Worm (Caenorhabditis elegans) whole organism, early embryonic: ENCODE data around the gene txdc-17.

Source experiments
- B0310.2 ChIP-seq: sonication (generic microtip); optimal IDR thresholded peaks from 2 replicates; lab custom pipeline; 2016; ENCODE audit warnings: mild to moderate bottlenecking, missing genetic modification characterization, missing compliant biosample characterization
- F13C5.2 ChIP-seq: sonication (generic microtip); optimal IDR thresholded peaks from 2 replicates; lab custom pipeline; 2017; ENCODE audit warnings: mild to moderate bottlenecking, missing genetic modification characterization, inconsistent platforms, missing compliant biosample characterization
- aly-1 ChIP-seq: sonication (generic microtip); optimal IDR thresholded peaks from 2 replicates; lab custom pipeline; 2016; ENCODE audit warnings: missing genetic modification characterization, missing compliant biosample characterization
- ama-1 ChIP-seq: fragments of 150-350 bp; optimal IDR thresholded peaks from 2 replicates; lab custom pipeline; 2014
- ceh-13 ChIP-seq: fragments of 200-800 bp; sonication (Bioruptor generic); optimal IDR thresholded peaks from 2 replicates; lab custom pipeline; 2018; ENCODE audit warnings: mild to moderate bottlenecking, missing genetic modification characterization, missing compliant biosample characterization
- ceh-36 ChIP-seq: sonication (generic microtip); optimal IDR thresholded peaks from 2 replicates; lab custom pipeline; 2016; ENCODE audit warnings: missing genetic modification characterization, inconsistent platforms, missing compliant biosample characterization
- ets-7 ChIP-seq: sonication (generic microtip); optimal IDR thresholded peaks from 2 replicates; lab custom pipeline; 2016; ENCODE audit warnings: missing genotype, missing genetic modification characterization, missing compliant biosample characterization
- flt-1 ChIP-seq: fragments of 200-800 bp; sonication (Bioruptor generic); IDR thresholded peaks from 2 replicates; pipeline ENCODE4 v1.3.6; 2022; ENCODE audit warnings: missing genetic modification characterization, missing compliant biosample characterization
- hmbx-1 ChIP-seq: sonication (generic microtip); optimal IDR thresholded peaks from 2 replicates; lab custom pipeline; 2016; ENCODE audit warnings: mild to moderate bottlenecking, missing genetic modification characterization, missing compliant biosample characterization
- hmg-4 ChIP-seq: fragments of 200-800 bp; sonication (Bioruptor generic); optimal IDR thresholded peaks from 2 replicates; lab custom pipeline; 2018; ENCODE audit warnings: mild to moderate bottlenecking, missing genetic modification characterization, missing compliant biosample characterization
- hnd-1 ChIP-seq: sonication (generic microtip); optimal IDR thresholded peaks from 2 replicates; lab custom pipeline; 2016; ENCODE audit warnings: missing genetic modification characterization, missing compliant biosample characterization
- pes-1 ChIP-seq: fragments of 200-800 bp; sonication (Bioruptor generic); IDR thresholded peaks from 2 replicates; pipeline ENCODE4 v1.3.6; 2022; ENCODE audit warnings: missing genetic modification reagents, missing genetic modification characterization, missing compliant biosample characterization
- scrt-1 ChIP-seq: fragments of 200-800 bp; sonication (Bioruptor generic); IDR thresholded peaks from 2 replicates; pipeline ENCODE4 v1.3.6; 2022; ENCODE audit warnings: missing genetic modification characterization, missing compliant biosample characterization
- sea-1 ChIP-seq: fragments of 200-800 bp; sonication (Bioruptor generic); conservative IDR thresholded peaks from 2 replicates; pipeline ENCODE4 v1.3.6; 2022; ENCODE audit warnings: missing genetic modification characterization, missing compliant biosample characterization
- tbx-11 ChIP-seq: fragments of 200-800 bp; sonication (Bioruptor generic); IDR thresholded peaks from 2 replicates; pipeline ENCODE4 v1.3.6; 2022; ENCODE audit warnings: missing genetic modification characterization, missing compliant biosample characterization
- tbx-37 ChIP-seq: fragments of 200-800 bp; sonication (Bioruptor generic); conservative IDR thresholded peaks from 2 replicates; pipeline ENCODE4 v1.3.6; 2022; ENCODE audit warnings: missing genetic modification reagents, missing genetic modification characterization, missing compliant biosample characterization
- tra-4 ChIP-seq: sonication (generic microtip); optimal IDR thresholded peaks from 2 replicates; lab custom pipeline; 2017; ENCODE audit warnings: missing genetic modification characterization, missing compliant biosample characterization

txdc-17 gene

DNA sequence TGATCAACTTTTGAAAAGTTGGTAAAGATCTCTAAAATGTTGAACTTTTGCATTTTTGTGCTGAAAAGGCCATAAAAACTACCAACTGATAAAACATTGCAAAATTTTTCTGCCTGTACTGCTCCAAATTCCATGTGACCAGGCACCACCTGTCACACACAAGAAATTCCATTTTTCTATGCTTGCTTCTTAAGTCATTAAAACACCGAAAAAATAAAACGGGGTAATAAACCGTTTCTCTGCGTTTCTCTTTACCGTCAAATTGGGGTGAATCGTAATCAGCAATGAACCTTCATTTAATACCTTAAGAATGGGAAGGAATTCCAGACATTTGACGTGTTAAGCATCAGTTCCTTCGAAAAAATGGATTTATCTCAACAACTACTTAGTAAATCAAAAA, 35.8 kb downstream of the txdc-17 start:
- no peak for TF ChIP-seq hmg-4 (GFP tag; lab: Kevin White, UChicago)
- no peak for TF ChIP-seq tbx-37 (GFP tag; lab: Robert Waterston, UW)
- no peak for TF ChIP-seq ceh-36 (tag; lab: Kevin White, UChicago)
- TF ChIP-seq sea-1 = no peak
- TF ChIP-seq ets-7 (tag; lab: Kevin White, UChicago) = no peak
- TF ChIP-seq aly-1 (tag; lab: Kevin White, UChicago) = no peak
- no peak for TF ChIP-seq hmbx-1 (tag; lab: Kevin White, UChicago)
- TF ChIP-seq F13C5.2 (tag; lab: Kevin White, UChicago) = no peak
- no peak for TF ChIP-seq ceh-13 (GFP tag; lab: Kevin White, UChicago)
- no peak for TF ChIP-seq hnd-1
- no peak for TF ChIP-seq B0310.2 (tag; lab: Kevin White, UChicago)
- TF ChIP-seq ama-1 (lab: Kevin White, UChicago) = no peak
- TF ChIP-seq pes-1 (GFP tag; lab: Robert Waterston, UW) = no peak
- no peak for TF ChIP-seq tbx-11 (GFP tag; lab: Robert Waterston, UW)
- TF ChIP-seq flt-1 (GFP tag; lab: Robert Waterston, UW) = no peak
- no peak for TF ChIP-seq tra-4 (tag; lab: Kevin White, UChicago)
- TF ChIP-seq scrt-1 (GFP tag; lab: Robert Waterston, UW) = no peak

DNA sequence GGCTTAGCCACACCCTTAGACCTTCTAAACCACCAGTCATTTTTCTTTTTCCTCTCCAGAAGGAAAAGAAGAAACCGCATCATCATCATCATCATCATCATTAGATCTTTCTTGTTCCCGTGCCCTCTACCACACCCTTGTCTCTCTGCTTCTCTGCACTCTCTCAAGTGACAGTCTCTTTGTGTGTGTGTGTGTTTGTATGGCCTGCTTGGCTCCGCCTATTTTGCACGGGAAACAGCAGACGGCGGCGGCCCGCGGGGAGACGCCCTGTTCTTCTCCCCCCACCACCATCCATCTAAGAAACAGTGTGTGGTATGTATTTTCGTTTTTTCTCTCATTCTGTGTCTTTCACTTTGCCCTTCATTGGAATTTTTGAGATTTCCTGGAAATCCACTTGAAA, 37.4 kb downstream of the txdc-17 start:
- no peak for TF ChIP-seq hmbx-1 (tag; lab: Kevin White, UChicago)
- no peak for TF ChIP-seq tbx-11 (GFP tag; lab: Robert Waterston, UW)
- TF ChIP-seq hmg-4 (GFP tag; lab: Kevin White, UChicago) = peak; percentile 9
- TF ChIP-seq ceh-36 (tag; lab: Kevin White, UChicago) = no peak

DNA sequence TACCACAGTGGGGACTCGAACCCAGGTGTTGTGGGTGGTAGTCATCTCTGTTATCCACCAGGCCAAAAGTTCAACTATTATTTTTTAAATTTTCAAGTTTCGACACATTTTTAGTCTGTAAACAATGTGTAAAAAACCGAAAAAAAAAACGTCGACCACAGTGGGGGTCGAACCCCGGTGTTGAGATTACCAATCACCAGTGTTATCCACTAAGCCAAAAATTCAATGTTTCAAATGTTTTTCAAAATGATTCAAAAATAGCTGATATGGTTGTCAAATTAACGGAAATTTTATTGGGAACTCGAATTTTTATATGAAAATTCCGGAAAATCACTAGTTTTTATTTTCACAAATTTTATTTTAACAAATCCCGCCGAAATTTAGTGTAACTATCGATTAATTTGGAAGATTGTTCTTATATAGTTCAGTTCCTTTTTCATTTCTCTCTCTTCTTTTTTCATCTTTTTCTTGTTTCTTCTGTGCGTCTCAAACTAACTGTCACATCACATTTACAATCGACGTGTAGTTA, 38.7 kb downstream of the txdc-17 start:
- no peak for TF ChIP-seq tra-4 (tag; lab: Kevin White, UChicago)
- TF ChIP-seq ceh-13 (GFP tag; lab: Kevin White, UChicago) = no peak
- TF ChIP-seq ets-7 (tag; lab: Kevin White, UChicago) = no peak
- TF ChIP-seq ama-1 (lab: Kevin White, UChicago) = no peak
- TF ChIP-seq sea-1 = no peak
- TF ChIP-seq ceh-36 (tag; lab: Kevin White, UChicago) = no peak
- no peak for TF ChIP-seq hnd-1
- TF ChIP-seq flt-1 (GFP tag; lab: Robert Waterston, UW) = no peak
- no peak for TF ChIP-seq scrt-1 (GFP tag; lab: Robert Waterston, UW)
- no peak for TF ChIP-seq pes-1 (GFP tag; lab: Robert Waterston, UW)
- no peak for TF ChIP-seq F13C5.2 (tag; lab: Kevin White, UChicago)
- no peak for TF ChIP-seq aly-1 (tag; lab: Kevin White, UChicago)
- no peak for TF ChIP-seq B0310.2 (tag; lab: Kevin White, UChicago)
- TF ChIP-seq hmbx-1 (tag; lab: Kevin White, UChicago) = no peak
- TF ChIP-seq tbx-11 (GFP tag; lab: Robert Waterston, UW) = no peak
- TF ChIP-seq tbx-37 (GFP tag; lab: Robert Waterston, UW) = no peak
- TF ChIP-seq hmg-4 (GFP tag; lab: Kevin White, UChicago) = no peak

ce11 chrIII:2874144-2874868, 39.8 kb downstream of the txdc-17 start, which contains the start of gene klf-1:
TSS of gene klf-1 (plus strand) at chrIII:2874818.
- TF ChIP-seq tbx-11 (GFP tag; lab: Robert Waterston, UW) = no peak
- no peak for TF ChIP-seq ama-1 (lab: Kevin White, UChicago)
- no peak for TF ChIP-seq scrt-1 (GFP tag; lab: Robert Waterston, UW)
- no peak for TF ChIP-seq aly-1 (tag; lab: Kevin White, UChicago)
- TF ChIP-seq flt-1 (GFP tag; lab: Robert Waterston, UW) = no peak
- TF ChIP-seq ceh-13 (GFP tag; lab: Kevin White, UChicago) = no peak
- no peak for TF ChIP-seq F13C5.2 (tag; lab: Kevin White, UChicago)
- TF ChIP-seq sea-1 = no peak

ce11 chrIII:2875946-2876345, 41.5 kb downstream of the txdc-17 start:
- TF ChIP-seq sea-1 (no peak), ets-7 (tag; lab: Kevin White, UChicago) (no peak), scrt-1 (GFP tag; lab: Robert Waterston, UW) (no peak), F13C5.2 (tag; lab: Kevin White, UChicago) (no peak), pes-1 (GFP tag; lab: Robert Waterston, UW) (no peak)

- TF ChIP-seq hnd-1 (no peak), aly-1 (tag; lab: Kevin White, UChicago) (no peak), tra-4 (tag; lab: Kevin White, UChicago) (no peak), hmg-4 (GFP tag; lab: Kevin White, UChicago) (no peak), B0310.2 (tag; lab: Kevin White, UChicago) (no peak), scrt-1 (GFP tag; lab: Robert Waterston, UW) (no peak), ceh-36 (tag; lab: Kevin White, UChicago) (no peak), sea-1 (no peak), tbx-37 (GFP tag; lab: Robert Waterston, UW) (no peak), hmbx-1 (tag; lab: Kevin White, UChicago) (no peak)
Measured at ce11 chrIII:2879703-2880102, 45.2 kb downstream of the txdc-17 start.

DNA sequence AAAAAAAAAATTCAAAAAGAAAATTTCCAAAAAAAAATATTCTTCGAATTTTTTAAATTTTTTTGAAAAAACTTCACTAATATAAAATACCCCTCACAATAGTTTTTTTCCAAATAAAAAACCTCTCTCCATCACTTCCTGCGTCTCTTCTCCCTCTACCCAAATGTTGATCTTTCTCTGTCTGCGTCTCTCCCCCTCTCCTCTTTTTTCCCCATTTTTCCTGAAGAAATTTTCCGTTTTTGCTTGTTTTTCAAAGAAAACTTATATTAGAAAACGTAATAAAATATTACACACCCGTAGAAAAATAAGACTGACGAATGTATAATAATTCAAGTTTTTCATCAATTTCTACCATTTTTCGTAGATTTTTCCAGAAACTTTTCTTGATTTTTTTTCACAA, 46.7 kb downstream of the txdc-17 start:
- TF ChIP-seq tra-4 (tag; lab: Kevin White, UChicago) = no peak
- no peak for TF ChIP-seq tbx-37 (GFP tag; lab: Robert Waterston, UW)
- TF ChIP-seq aly-1 (tag; lab: Kevin White, UChicago) = no peak
- TF ChIP-seq F13C5.2 (tag; lab: Kevin White, UChicago) = no peak
- TF ChIP-seq ceh-13 (GFP tag; lab: Kevin White, UChicago) = no peak
- no peak for TF ChIP-seq tbx-11 (GFP tag; lab: Robert Waterston, UW)
- no peak for TF ChIP-seq hnd-1
- no peak for TF ChIP-seq hmg-4 (GFP tag; lab: Kevin White, UChicago)
